Worm (Caenorhabditis elegans) whole organism, L1 larva: Measurements from ENCODE around the gene cox-6B.

Experiments
- C16A3.4 ChIP-seq: fragments of 150-350 bp; optimal IDR thresholded peaks from 2 replicates; lab custom pipeline; 2014; ENCODE audit warnings: missing biosample characterization, missing genetic modification characterization
- C34B4.2 ChIP-seq: sonication (generic microtip); optimal IDR thresholded peaks from 2 replicates; lab custom pipeline; 2017; ENCODE audit warnings: mild to moderate bottlenecking, missing genetic modification characterization, missing compliant biosample characterization
- F16B12.6 ChIP-seq: fragments of 150-350 bp; optimal IDR thresholded peaks from 2 replicates; lab custom pipeline; 2014; ENCODE audit warnings: missing biosample characterization, missing genetic modification characterization
- Y116A8C.19 ChIP-seq: sonication (generic microtip); optimal IDR thresholded peaks from 2 replicates; lab custom pipeline; 2016; ENCODE audit warnings: missing compliant biosample characterization, missing genetic modification characterization, borderline replicate concordance
- alr-1 ChIP-seq: fragments of 200-800 bp; sonication (Bioruptor generic); optimal IDR thresholded peaks from 2 replicates; lab custom pipeline; 2018; ENCODE audit warnings: borderline replicate concordance, mild to moderate bottlenecking, missing genetic modification characterization, missing compliant biosample characterization
- aly-2 ChIP-seq: fragments of 150-350 bp; optimal IDR thresholded peaks from 2 replicates; lab custom pipeline; 2014; ENCODE audit warnings: missing biosample characterization, missing genetic modification characterization
- blmp-1 ChIP-seq: fragments of 150-350 bp; optimal IDR thresholded peaks from 2 replicates; lab custom pipeline; 2014; ENCODE audit warnings: missing biosample characterization, missing genetic modification characterization
- ceh-63 ChIP-seq: fragments of 200-800 bp; sonication (Bioruptor generic); optimal IDR thresholded peaks from 2 replicates; lab custom pipeline; 2018; ENCODE audit warnings: mild to moderate bottlenecking, missing genetic modification characterization, missing compliant biosample characterization
- ceh-8 ChIP-seq: fragments of 200-800 bp; sonication (Bioruptor generic); optimal IDR thresholded peaks from 2 replicates; lab custom pipeline; 2018; ENCODE audit warnings: mild to moderate bottlenecking, missing genetic modification characterization, moderate library complexity, missing compliant biosample characterization
- ceh-88 ChIP-seq: fragments of 200-800 bp; sonication (Bioruptor generic); IDR thresholded peaks from 2 replicates; pipeline ENCODE4 v1.3.6; 2022; ENCODE audit warnings: missing genetic modification characterization, missing compliant biosample characterization
- ceh-90 ChIP-seq: sonication (generic microtip); optimal IDR thresholded peaks from 2 replicates; lab custom pipeline; 2016; ENCODE audit warnings: missing genetic modification characterization, missing compliant biosample characterization
- dpl-1 ChIP-seq, 3 experiments: fragments of 150-350 bp in 2 of 3; sonication (generic microtip) in 1 of 3; optimal IDR thresholded peaks; 2 replicates each; lab custom pipeline; 2014 to 2017; ENCODE audit warnings: missing biosample characterization in 3 of 3, missing genetic modification characterization in 3 of 3, missing genetic modification reagents in 3 of 3
- efl-1 ChIP-seq, 4 experiments: fragments of 150-350 bp; optimal IDR thresholded peaks in 3 of 4; peaks in 1 of 4; 1 replicate in 1 of 4; 2 replicates in 3 of 4; lab custom pipeline; 2014; ENCODE audit warnings: missing biosample characterization in 2 of 4, missing genetic modification characterization in 2 of 4, missing genetic modification reagents in 2 of 4
- efl-3 ChIP-seq: fragments of 200-800 bp; sonication (Bioruptor generic); optimal IDR thresholded peaks from 2 replicates; lab custom pipeline; 2018; ENCODE audit warnings: mild to moderate bottlenecking, missing genetic modification characterization, missing compliant biosample characterization
- elt-3 ChIP-seq, 6 experiments: fragments of 150-350 bp in 1 of 6; sonication (generic microtip); optimal IDR thresholded peaks; 2 replicates each; lab custom pipeline; 2017 to 2018; ENCODE audit warnings: missing biosample characterization in 6 of 6, missing genetic modification characterization in 6 of 6, inconsistent platforms in 1 of 6
- ets-5 ChIP-seq: fragments of 200-800 bp; sonication (Bioruptor generic); IDR thresholded peaks from 2 replicates; pipeline ENCODE4 v1.3.6; 2022; ENCODE audit warnings: missing genetic modification characterization, missing compliant biosample characterization
- fkh-10 ChIP-seq: sonication (generic microtip); optimal IDR thresholded peaks from 2 replicates; lab custom pipeline; 2017; ENCODE audit warnings: missing biosample characterization, missing genetic modification reagents, missing genetic modification characterization
- fkh-4 ChIP-seq: sonication (generic microtip); optimal IDR thresholded peaks from 2 replicates; lab custom pipeline; 2016; ENCODE audit warnings: missing compliant biosample characterization, missing genetic modification characterization, borderline replicate concordance
- grh-1 ChIP-seq: fragments of 200-800 bp; sonication (Bioruptor generic); IDR thresholded peaks from 2 replicates; pipeline ENCODE4 v1.3.6; 2022; ENCODE audit warnings: missing genetic modification reagents, missing genetic modification characterization, missing compliant biosample characterization
- hlh-4 ChIP-seq: sonication (generic microtip); optimal IDR thresholded peaks from 2 replicates; lab custom pipeline; 2016; ENCODE audit warnings: mild to moderate bottlenecking, missing genetic modification characterization, missing compliant biosample characterization
- isw-1 ChIP-seq: fragments of 200-800 bp; sonication (Bioruptor generic); IDR thresholded peaks from 2 replicates; pipeline ENCODE4 v1.3.6; 2022; ENCODE audit warnings: missing genetic modification characterization, missing compliant biosample characterization
- jun-1 ChIP-seq: fragments of 150-350 bp; optimal IDR thresholded peaks from 2 replicates; lab custom pipeline; 2014; ENCODE audit warnings: missing biosample characterization, missing genetic modification reagents, missing genetic modification characterization
- lin-14 ChIP-seq: fragments of 200-800 bp; sonication (Bioruptor generic); optimal IDR thresholded peaks from 2 replicates; lab custom pipeline; 2018; ENCODE audit warnings: mild to moderate bottlenecking, missing genetic modification characterization, moderate library complexity, missing compliant biosample characterization
- lin-39 ChIP-seq: fragments of 150-350 bp; optimal IDR thresholded peaks from 2 replicates; lab custom pipeline; 2014; ENCODE audit warnings: missing biosample characterization, missing genetic modification reagents, missing genetic modification characterization
- lir-3 ChIP-seq: sonication (generic microtip); optimal IDR thresholded peaks from 2 replicates; lab custom pipeline; 2016; ENCODE audit warnings: mild to moderate bottlenecking, missing genetic modification characterization, moderate library complexity, missing compliant biosample characterization; ENCODE audit not compliant: poor library complexity
- mab-9 ChIP-seq: fragments of 200-800 bp; sonication (Bioruptor generic); IDR thresholded peaks from 2 replicates; pipeline ENCODE4 v1.3.6; 2022; ENCODE audit warnings: missing genetic modification reagents, missing genetic modification characterization, missing compliant biosample characterization
- mdl-1 ChIP-seq, 2 experiments: fragments of 150-350 bp; optimal IDR thresholded peaks; 2 replicates each; lab custom pipeline; 2014 to 2017; ENCODE audit warnings: missing biosample characterization in 2 of 2, missing genetic modification characterization in 2 of 2, inconsistent platforms in 1 of 2
- nhr-12 ChIP-seq: sonication (generic microtip); optimal IDR thresholded peaks from 2 replicates; lab custom pipeline; 2017; ENCODE audit warnings: missing biosample characterization, missing genetic modification characterization
- nhr-237 ChIP-seq: fragments of 150-350 bp; optimal IDR thresholded peaks from 2 replicates; lab custom pipeline; 2014; ENCODE audit warnings: missing biosample characterization, missing genetic modification characterization
- nhr-47 ChIP-seq: sonication (generic microtip); optimal IDR thresholded peaks from 2 replicates; lab custom pipeline; 2016; ENCODE audit warnings: mild to moderate bottlenecking, missing genetic modification characterization, moderate library complexity, missing compliant biosample characterization
- nhr-76 ChIP-seq: sonication (generic microtip); optimal IDR thresholded peaks from 2 replicates; lab custom pipeline; 2017; ENCODE audit warnings: missing biosample characterization, missing genetic modification characterization
- nhr-84 ChIP-seq: sonication (generic microtip); optimal IDR thresholded peaks from 2 replicates; lab custom pipeline; 2017; ENCODE audit warnings: missing biosample characterization, missing genetic modification characterization
- pag-3 ChIP-seq: sonication (generic microtip); optimal IDR thresholded peaks from 2 replicates; lab custom pipeline; 2017; ENCODE audit warnings: missing genetic modification characterization, mild to moderate bottlenecking, missing compliant biosample characterization, antibody characterized with exemption, borderline replicate concordance; ENCODE audit not compliant: insufficient read depth
- pax-3 ChIP-seq: fragments of 200-800 bp; sonication (Bioruptor generic); optimal IDR thresholded peaks from 2 replicates; lab custom pipeline; 2018; ENCODE audit warnings: mild to moderate bottlenecking, missing genetic modification characterization, moderate library complexity, missing compliant biosample characterization
- pqm-1 ChIP-seq: sonication (generic microtip); optimal IDR thresholded peaks from 3 replicates; lab custom pipeline; 2017; ENCODE audit warnings: missing biosample characterization, missing genetic modification characterization
- rnt-1 ChIP-seq: sonication (generic microtip); optimal IDR thresholded peaks from 2 replicates; lab custom pipeline; 2016; ENCODE audit warnings: mild to moderate bottlenecking, missing genetic modification characterization, moderate library complexity, missing compliant biosample characterization
- skn-1 ChIP-seq: fragments of 150-350 bp; optimal IDR thresholded peaks from 2 replicates; lab custom pipeline; 2014; ENCODE audit warnings: missing biosample characterization, missing genetic modification characterization
- snu-23 ChIP-seq: sonication (generic microtip); optimal IDR thresholded peaks from 2 replicates; lab custom pipeline; 2016; ENCODE audit warnings: missing genetic modification characterization, missing compliant biosample characterization
- sox-4 ChIP-seq: sonication (generic microtip); optimal IDR thresholded peaks from 2 replicates; lab custom pipeline; 2016; ENCODE audit warnings: missing genetic modification characterization, missing compliant biosample characterization
- sptf-1 ChIP-seq: fragments of 150-350 bp; optimal IDR thresholded peaks from 2 replicates; lab custom pipeline; 2014; ENCODE audit warnings: missing biosample characterization, missing genetic modification characterization
- swsn-7 ChIP-seq: sonication (generic microtip); optimal IDR thresholded peaks from 2 replicates; lab custom pipeline; 2016; ENCODE audit warnings: missing genetic modification characterization, missing compliant biosample characterization
- tlp-1 ChIP-seq: fragments of 150-350 bp; optimal IDR thresholded peaks from 2 replicates; lab custom pipeline; 2014; ENCODE audit warnings: missing biosample characterization, missing genetic modification characterization
- unc-62 ChIP-seq: fragments of 150-350 bp; optimal IDR thresholded peaks from 2 replicates; lab custom pipeline; 2014; ENCODE audit warnings: missing biosample characterization, missing genetic modification reagents, missing genetic modification characterization
- unc-98 ChIP-seq: fragments of 200-800 bp; sonication (Bioruptor generic); IDR thresholded peaks from 2 replicates; pipeline ENCODE4 v1.3.6; 2022; ENCODE audit warnings: missing genetic modification characterization, missing compliant biosample characterization
- zip-4 ChIP-seq: fragments of 200-800 bp; sonication (Bioruptor generic); optimal IDR thresholded peaks from 2 replicates; lab custom pipeline; 2018; ENCODE audit warnings: mild to moderate bottlenecking, missing genetic modification characterization, moderate library complexity, missing compliant biosample characterization
- ztf-11 ChIP-seq, 2 experiments: sonication (generic microtip); optimal IDR thresholded peaks; 2 replicates each; lab custom pipeline; 2016 to 2017; ENCODE audit warnings: missing genetic modification characterization in 2 of 2, missing biosample characterization in 1 of 2, missing compliant biosample characterization in 1 of 2
- ztf-4 ChIP-seq: fragments of 150-350 bp; optimal IDR thresholded peaks from 2 replicates; lab custom pipeline; 2014; ENCODE audit warnings: missing biosample characterization, missing genetic modification characterization

Gene cox-6B

ce11 chrIII:2801800-2802515, 102.5 kb downstream of the cox-6B start, which contains the start of the genes twk-45 and Y71H2AM.25:
Gene twk-45 (minus strand): TSS chrIII:2801900.
Gene Y71H2AM.25 (plus strand): TSS chrIII:2802465.
- TF ChIP-seq grh-1 (GFP tag; lab: Robert Waterston, UW) (no peak), hlh-4 (tag; lab: Kevin White, UChicago) (no peak), ceh-90 (no peak), blmp-1 (tag; lab: Kevin White, UChicago) (no peak), skn-1 (tag; lab: Kevin White, UChicago) (no peak), ceh-63 (no peak), fkh-10 (no peak), pag-3 (tag; lab: Kevin White, UChicago) (no peak), nhr-237 (tag; lab: Kevin White, UChicago) (no peak), elt-3 (tag; optimal IDR thresholded peaks at IDR 0.05; lab: Kevin White, UChicago) (no peak), fkh-4 (tag; lab: Kevin White, UChicago) (no peak), zip-4 (GFP tag; lab: Kevin White, UChicago) (no peak), mdl-1 (tag; optimal IDR thresholded peaks at IDR 0.05; lab: Kevin White, UChicago) (no peak), unc-62 (no peak), isw-1 (GFP tag; lab: Robert Waterston, UW) (no peak), ztf-11 (tag; optimal IDR thresholded peaks at IDR 0.05; lab: Kevin White, UChicago) (no peak), alr-1 (tag; lab: Kevin White, UChicago) (no peak), Y116A8C.19 (tag; lab: Kevin White, UChicago) (no peak)
- TF ChIP-seq, all 84 proteins: peak for 0

- TF ChIP-seq jun-1 (tag; lab: Kevin White, UChicago) (peak; percentile 33), pqm-1 (tag; lab: Kevin White, UChicago) (no peak), unc-98 (GFP tag; lab: Robert Waterston, UW) (no peak), nhr-47 (peak; percentile 44), sox-4 (tag; lab: Kevin White, UChicago) (no peak), lin-39 (peak; percentile 41), ceh-88 (GFP tag; lab: Robert Waterston, UW) (no peak), C16A3.4 (peak; percentile 62), nhr-76 (tag; lab: Kevin White, UChicago) (no peak), swsn-7 (tag; lab: Kevin White, UChicago) (peak; percentile 55), efl-1 (optimal IDR thresholded peaks at IDR 0.05; lab: Kevin White, UChicago) (peak; percentile 80), efl-1 (GFP tag; optimal IDR thresholded peaks at IDR 0.05 in 1 of 2; lab: Kevin White, UChicago) (peak; percentile 78 to 98), pax-3 (no peak), skn-1 (tag; lab: Kevin White, UChicago) (peak; percentile 14), snu-23 (GFP tag; lab: Kevin White, UChicago) (peak; percentile 87), ceh-8 (GFP tag; lab: Kevin White, UChicago) (no peak), nhr-84 (no peak), mab-9 (no peak), mdl-1 (tag; optimal IDR thresholded peaks at IDR 0.05; lab: Kevin White, UChicago) (peak in 1 of 2 experiments; percentile 74), ztf-4 (peak; percentile 40), tlp-1 (tag; lab: Kevin White, UChicago) (no peak), alr-1 (tag; lab: Kevin White, UChicago) (no peak), elt-3 (tag; optimal IDR thresholded peaks at IDR 0.05; lab: Kevin White, UChicago) (peak in 2 of 6 experiments; percentile 19 to 70), ceh-90 (no peak), pag-3 (tag; lab: Kevin White, UChicago) (no peak), isw-1 (GFP tag; lab: Robert Waterston, UW) (no peak), nhr-12 (tag; lab: Kevin White, UChicago) (no peak), dpl-1 (GFP tag; optimal IDR thresholded peaks at IDR 0.05; lab: Kevin White, UChicago) (peak; percentile 65 to 78 (median 77)), zip-4 (GFP tag; lab: Kevin White, UChicago) (no peak), lin-14 (peak; percentile 90), ets-5 (no peak), C34B4.2 (no peak), rnt-1 (tag; lab: Kevin White, UChicago) (no peak), aly-2 (tag; lab: Kevin White, UChicago) (no peak), efl-3 (no peak), F16B12.6 (tag; lab: Kevin White, UChicago) (peak; percentile 54), sptf-1 (tag; lab: Kevin White, UChicago) (no peak), lir-3 (no peak), unc-62 (no peak), fkh-10 (no peak)
Observed at ce11 chrIII:2804461-2804860, 105.0 kb downstream of the cox-6B start.
